Worm (Caenorhabditis elegans): ENCODE results near the gene F08G12.3.
A peak's percentile ranks its signal among the peaks of the same experiment; 100 is the strongest.

The F08G12.3 gene

ce11 chrX:11299642-11300307 lies at the start of gene F08G12.3, which contains the start of gene snrp-40.1:
TSS of gene F08G12.3 (plus strand) at chrX:11300257.
TSS of gene snrp-40.1 (minus strand) at chrX:11299784.
- peak; percentile 47 for TF ChIP-seq F13C5.2 (tag; optimal IDR thresholded peaks at IDR 0.05)
- TF ChIP-seq sea-1 (GFP tag; conservative IDR thresholded peaks at IDR 0.05): no peak
- no peak for TF ChIP-seq flt-1 (GFP tag; IDR thresholded peaks at IDR 0.05)
- peak; percentile 82 for TF ChIP-seq hmg-4 (GFP tag; optimal IDR thresholded peaks at IDR 0.05)
- no peak for TF ChIP-seq hnd-1 (tag; optimal IDR thresholded peaks at IDR 0.05)
- TF ChIP-seq ets-7 (tag; optimal IDR thresholded peaks at IDR 0.05): peak; percentile 13
- TF ChIP-seq tra-4 (tag; optimal IDR thresholded peaks at IDR 0.05): no peak

ce11 chrX:11250983-11251382 lies 49.1 kb upstream of the F08G12.3 start:
- TF ChIP-seq aly-1 (tag; optimal IDR thresholded peaks at IDR 0.05) (no peak), ets-7 (tag; optimal IDR thresholded peaks at IDR 0.05) (no peak), pes-1 (GFP tag; IDR thresholded peaks at IDR 0.05) (no peak), tbx-37 (GFP tag; conservative IDR thresholded peaks at IDR 0.05) (no peak), sea-1 (GFP tag; conservative IDR thresholded peaks at IDR 0.05) (no peak), flt-1 (GFP tag; IDR thresholded peaks at IDR 0.05) (no peak), scrt-1 (GFP tag; IDR thresholded peaks at IDR 0.05) (no peak), hnd-1 (tag; optimal IDR thresholded peaks at IDR 0.05) (no peak), F13C5.2 (tag; optimal IDR thresholded peaks at IDR 0.05) (no peak), hmbx-1 (tag; optimal IDR thresholded peaks at IDR 0.05) (no peak), tra-4 (tag; optimal IDR thresholded peaks at IDR 0.05) (no peak), ceh-13 (GFP tag; optimal IDR thresholded peaks at IDR 0.05) (no peak), ama-1 (optimal IDR thresholded peaks at IDR 0.05) (no peak)

- no peak for TF ChIP-seq hmbx-1 (tag; optimal IDR thresholded peaks at IDR 0.05)
Observed at ce11 chrX:11251928-11252327, 48.1 kb upstream of the F08G12.3 start.

ce11 chrX:11252429-11252828 lies 47.6 kb upstream of the F08G12.3 start:
- peak; percentile 86 for TF ChIP-seq tbx-11 (GFP tag; IDR thresholded peaks at IDR 0.05)
- peak; percentile 66 for TF ChIP-seq ceh-13 (GFP tag; optimal IDR thresholded peaks at IDR 0.05)
- peak; percentile 81 for TF ChIP-seq scrt-1 (GFP tag; IDR thresholded peaks at IDR 0.05)
- peak; percentile 35 for TF ChIP-seq hmbx-1 (tag; optimal IDR thresholded peaks at IDR 0.05)
- peak; percentile 73 for TF ChIP-seq F13C5.2 (tag; optimal IDR thresholded peaks at IDR 0.05)
- TF ChIP-seq pes-1 (GFP tag; IDR thresholded peaks at IDR 0.05): peak; percentile 85; the same call in 1 of the 2 replicates
- TF ChIP-seq hnd-1 (tag; optimal IDR thresholded peaks at IDR 0.05): peak; percentile 63
- peak; percentile 78 for TF ChIP-seq flt-1 (GFP tag; IDR thresholded peaks at IDR 0.05)
- TF ChIP-seq aly-1 (tag; optimal IDR thresholded peaks at IDR 0.05): no peak
- TF ChIP-seq tra-4 (tag; optimal IDR thresholded peaks at IDR 0.05): peak; percentile 38
- TF ChIP-seq B0310.2 (tag; optimal IDR thresholded peaks at IDR 0.05): no peak
- peak; percentile 36 for TF ChIP-seq ets-7 (tag; optimal IDR thresholded peaks at IDR 0.05)
- TF ChIP-seq tbx-37 (GFP tag; conservative IDR thresholded peaks at IDR 0.05): peak; percentile 68; the same call in 1 of the 2 replicates
- TF ChIP-seq ceh-36 (tag; optimal IDR thresholded peaks at IDR 0.05): peak; percentile 78
- no peak for TF ChIP-seq ama-1 (optimal IDR thresholded peaks at IDR 0.05)
- peak; percentile 68; the same call in 1 of the 2 replicates for TF ChIP-seq sea-1 (GFP tag; conservative IDR thresholded peaks at IDR 0.05)
- peak; percentile 88 for TF ChIP-seq hmg-4 (GFP tag; optimal IDR thresholded peaks at IDR 0.05)

- TF ChIP-seq ets-7 (tag; optimal IDR thresholded peaks at IDR 0.05) (no peak), F13C5.2 (tag; optimal IDR thresholded peaks at IDR 0.05) (peak; percentile 51), flt-1 (GFP tag; IDR thresholded peaks at IDR 0.05) (no peak), pes-1 (GFP tag; IDR thresholded peaks at IDR 0.05) (no peak), ama-1 (optimal IDR thresholded peaks at IDR 0.05) (no peak), hnd-1 (tag; optimal IDR thresholded peaks at IDR 0.05) (no peak), hmbx-1 (tag; optimal IDR thresholded peaks at IDR 0.05) (no peak), sea-1 (GFP tag; conservative IDR thresholded peaks at IDR 0.05) (no peak), hmg-4 (GFP tag; optimal IDR thresholded peaks at IDR 0.05) (peak; percentile 62), scrt-1 (GFP tag; IDR thresholded peaks at IDR 0.05) (peak; percentile 43; the same call in 1 of the 2 replicates), ceh-36 (tag; optimal IDR thresholded peaks at IDR 0.05) (peak; percentile 41)
Observed at ce11 chrX:11257071-11257470, 43.0 kb upstream of the F08G12.3 start, which contains the start of gene C03A3.1. TSS of gene C03A3.1 (plus strand) at chrX:11257361.

- TF ChIP-seq F13C5.2 (tag; optimal IDR thresholded peaks at IDR 0.05) (peak; percentile 49), aly-1 (tag; optimal IDR thresholded peaks at IDR 0.05) (no peak), hmg-4 (GFP tag; optimal IDR thresholded peaks at IDR 0.05) (peak; percentile 75)
Observed at ce11 chrX:11262319-11263074, 37.6 kb upstream of the F08G12.3 start, which contains the start of gene C03A3.2. TSS of gene C03A3.2 (plus strand) at chrX:11262848.

- no peak for TF ChIP-seq pes-1 (GFP tag; IDR thresholded peaks at IDR 0.05)
Observed at ce11 chrX:11264715-11265114, 35.3 kb upstream of the F08G12.3 start.

ce11 chrX:11266711-11267110 lies 33.3 kb upstream of the F08G12.3 start, which contains the start of gene C03A3.9:
TSS of gene C03A3.9 (plus strand) at chrX:11267011.
- TF ChIP-seq pes-1 (GFP tag; IDR thresholded peaks at IDR 0.05): no peak
- TF ChIP-seq hnd-1 (tag; optimal IDR thresholded peaks at IDR 0.05): no peak
- TF ChIP-seq ceh-13 (GFP tag; optimal IDR thresholded peaks at IDR 0.05): no peak
- no peak for TF ChIP-seq ama-1 (optimal IDR thresholded peaks at IDR 0.05)
- no peak for TF ChIP-seq hmg-4 (GFP tag; optimal IDR thresholded peaks at IDR 0.05)
- TF ChIP-seq tbx-11 (GFP tag; IDR thresholded peaks at IDR 0.05): no peak
- TF ChIP-seq tra-4 (tag; optimal IDR thresholded peaks at IDR 0.05): no peak
- no peak for TF ChIP-seq scrt-1 (GFP tag; IDR thresholded peaks at IDR 0.05)
- no peak for TF ChIP-seq B0310.2 (tag; optimal IDR thresholded peaks at IDR 0.05)
- TF ChIP-seq sea-1 (GFP tag; conservative IDR thresholded peaks at IDR 0.05): no peak
- no peak for TF ChIP-seq F13C5.2 (tag; optimal IDR thresholded peaks at IDR 0.05)
- TF ChIP-seq flt-1 (GFP tag; IDR thresholded peaks at IDR 0.05): no peak
- no peak for TF ChIP-seq aly-1 (tag; optimal IDR thresholded peaks at IDR 0.05)
- no peak for TF ChIP-seq ets-7 (tag; optimal IDR thresholded peaks at IDR 0.05)
